Fruit fly (Drosophila melanogaster) whole organism, embryonic: ENCODE results near the gene CG32440.

Experiments used
- Abd-B ChIP-seq: fragments of 200-800 bp; sonication (Bioruptor generic); optimal IDR thresholded peaks from 2 replicates; lab custom pipeline; 2018; ENCODE audit warnings: missing biosample characterization, mild to moderate bottlenecking, missing genetic modification characterization, moderate library complexity
- Atf3 ChIP-seq: fragments of 200-800 bp; sonication (Bioruptor generic); optimal IDR thresholded peaks from 3 replicates; lab custom pipeline; 2016; ENCODE audit warnings: missing biosample characterization, missing genetic modification characterization
- CG1024 ChIP-seq: fragments of 200-800 bp; sonication (Bioruptor generic); IDR thresholded peaks from 2 replicates; pipeline ENCODE4 v1.3.6; 2022; ENCODE audit warnings: missing biosample characterization, missing genetic modification characterization
- CG12104 ChIP-seq: fragments of 200-800 bp; sonication (Bioruptor generic); optimal IDR thresholded peaks from 3 replicates; lab custom pipeline; 2016; ENCODE audit warnings: missing biosample characterization, missing genetic modification characterization
- CG12155 ChIP-seq: fragments of 200-800 bp; sonication (Bioruptor generic); optimal IDR thresholded peaks from 3 replicates; lab custom pipeline; 2016; ENCODE audit warnings: missing biosample characterization, missing genetic modification characterization
- CG12219 ChIP-seq: fragments of 200-800 bp; sonication (Bioruptor generic); optimal IDR thresholded peaks from 3 replicates; lab custom pipeline; 2018; ENCODE audit warnings: missing biosample characterization, mild to moderate bottlenecking, missing genetic modification characterization
- CG13296 ChIP-seq: fragments of 200-800 bp; sonication (Bioruptor generic); optimal IDR thresholded peaks from 3 replicates; lab custom pipeline; 2018; ENCODE audit warnings: missing biosample characterization, mild to moderate bottlenecking, missing genetic modification characterization
- CG14965 ChIP-seq: fragments of 200-800 bp; sonication (Bioruptor generic); optimal IDR thresholded peaks from 2 replicates; lab custom pipeline; 2016; ENCODE audit warnings: missing biosample characterization, missing genetic modification characterization, borderline replicate concordance
- CG2712 ChIP-seq: fragments of 200-800 bp; optimal IDR thresholded peaks from 3 replicates; lab custom pipeline; 2019; ENCODE audit warnings: missing biosample characterization, mild to moderate bottlenecking, missing genetic modification characterization, moderate library complexity
- CG30431 ChIP-seq: fragments of 200-800 bp; sonication (Bioruptor generic); optimal IDR thresholded peaks from 2 replicates; lab custom pipeline; 2017; ENCODE audit warnings: missing biosample characterization, missing genetic modification characterization
- CG32772 ChIP-seq: fragments of 200-800 bp; sonication (Bioruptor generic); IDR thresholded peaks from 2 replicates; pipeline ENCODE4 v1.3.6; 2022; ENCODE audit warnings: missing biosample characterization, missing genetic modification characterization
- CG34376 ChIP-seq: fragments of 200-800 bp; sonication (Bioruptor generic); optimal IDR thresholded peaks from 2 replicates; lab custom pipeline; 2018; ENCODE audit warnings: missing biosample characterization, mild to moderate bottlenecking, missing genetic modification characterization
- CG3838 ChIP-seq: fragments of 200-800 bp; sonication (Bioruptor generic); optimal IDR thresholded peaks from 3 replicates; lab custom pipeline; 2016; ENCODE audit warnings: missing biosample characterization, missing genetic modification characterization
- CG4282 ChIP-seq: fragments of 200-800 bp; sonication (Bioruptor generic); optimal IDR thresholded peaks from 2 replicates; lab custom pipeline; 2016; ENCODE audit warnings: missing biosample characterization, missing genetic modification characterization
- CG8359 ChIP-seq: fragments of 200-800 bp; sonication (Bioruptor generic); optimal IDR thresholded peaks from 2 replicates; lab custom pipeline; 2017; ENCODE audit warnings: missing biosample characterization, mild to moderate bottlenecking, missing genetic modification characterization, borderline replicate concordance
- CG8478 ChIP-seq: fragments of >200 bp; optimal IDR thresholded peaks from 2 replicates; lab custom pipeline; 2018
- CG9437 ChIP-seq: fragments of 200-800 bp; sonication (Bioruptor generic); optimal IDR thresholded peaks from 2 replicates; lab custom pipeline; 2018; ENCODE audit warnings: missing biosample characterization, mild to moderate bottlenecking, missing genetic modification characterization
- CkIIα-i1 ChIP-seq: fragments of 200-800 bp; sonication (Bioruptor generic); IDR thresholded peaks from 2 replicates; pipeline ENCODE4 v1.3.6; 2022; ENCODE audit warnings: missing biosample characterization, missing genetic modification characterization
- D19A ChIP-seq: fragments of 200-800 bp; optimal IDR thresholded peaks from 3 replicates; lab custom pipeline; 2019; ENCODE audit warnings: missing biosample characterization, mild to moderate bottlenecking, missing genetic modification characterization, moderate library complexity
- Dbx ChIP-seq: fragments of 200-800 bp; sonication (Bioruptor generic); IDR thresholded peaks from 3 replicates; pipeline ENCODE4 v1.3.6; 2022; ENCODE audit warnings: missing biosample characterization, missing genetic modification characterization
- Dip2 ChIP-seq: fragments of 200-800 bp; sonication (Bioruptor generic); IDR thresholded peaks from 2 replicates; pipeline ENCODE4 v1.3.6; 2022; ENCODE audit warnings: missing biosample characterization, missing genetic modification characterization
- Doc2 ChIP-seq: fragments of 200-800 bp; sonication (Bioruptor generic); IDR thresholded peaks from 2 replicates; pipeline ENCODE4 v1.3.6; 2022; ENCODE audit warnings: missing biosample characterization, missing genetic modification characterization
- Doc3 ChIP-seq: fragments of 200-800 bp; sonication (Bioruptor generic); IDR thresholded peaks from 3 replicates; pipeline ENCODE4 v1.3.6; 2022; ENCODE audit warnings: missing biosample characterization, missing genetic modification characterization; ENCODE audit not compliant: partially characterized antibody
- Dref ChIP-seq: fragments of 200-800 bp; sonication (Bioruptor generic); IDR thresholded peaks from 2 replicates; pipeline ENCODE4 v1.3.6; 2022; ENCODE audit warnings: missing biosample characterization, missing genetic modification characterization
- HLH54F ChIP-seq: fragments of 200-800 bp; sonication (Bioruptor generic); optimal IDR thresholded peaks from 3 replicates; lab custom pipeline; 2016; ENCODE audit warnings: missing biosample characterization, missing genetic modification characterization
- Max ChIP-seq: fragments of 200-800 bp; sonication (Bioruptor generic); optimal IDR thresholded peaks from 2 replicates; lab custom pipeline; 2016; ENCODE audit warnings: missing biosample characterization, mild to moderate bottlenecking, missing genetic modification characterization
- Meics ChIP-seq: fragments of 200-800 bp; sonication (Bioruptor generic); optimal IDR thresholded peaks from 2 replicates; lab custom pipeline; 2017; ENCODE audit warnings: missing biosample characterization, mild to moderate bottlenecking, missing genetic modification characterization
- NFAT ChIP-seq: fragments of 200-800 bp; sonication (Bioruptor generic); IDR thresholded peaks from 2 replicates; pipeline ENCODE4 v1.3.6; 2022; ENCODE audit warnings: missing biosample characterization, missing genetic modification characterization
- Neu2 ChIP-seq: fragments of 200-800 bp; sonication (Bioruptor generic); optimal IDR thresholded peaks from 3 replicates; lab custom pipeline; 2016; ENCODE audit warnings: missing biosample characterization, missing genetic modification characterization, borderline replicate concordance
- Optix ChIP-seq: fragments of 200-800 bp; sonication (Bioruptor generic); IDR thresholded peaks from 3 replicates; pipeline ENCODE4 v1.3.6; 2022; ENCODE audit warnings: missing biosample characterization, missing genetic modification characterization
- Sox100B ChIP-seq: fragments of 200-800 bp; sonication (Bioruptor generic); optimal IDR thresholded peaks from 3 replicates; lab custom pipeline; 2018; ENCODE audit warnings: missing biosample characterization, mild to moderate bottlenecking, missing genetic modification characterization
- Sry-β ChIP-seq: fragments of 200-800 bp; sonication (Bioruptor generic); optimal IDR thresholded peaks from 2 replicates; lab custom pipeline; 2018; ENCODE audit warnings: missing biosample characterization, mild to moderate bottlenecking, missing genetic modification characterization, moderate library complexity
- Xbp1 ChIP-seq: fragments of 200-800 bp; sonication (Bioruptor generic); optimal IDR thresholded peaks from 3 replicates; lab custom pipeline; 2016; ENCODE audit warnings: missing biosample characterization, mild to moderate bottlenecking, missing genetic modification characterization
- aop ChIP-seq: fragments of 200-800 bp; sonication (Bioruptor generic); IDR thresholded peaks from 2 replicates; pipeline ENCODE4 v1.3.6; 2022; ENCODE audit warnings: missing biosample characterization, missing genetic modification characterization
- ara ChIP-seq: fragments of 200-800 bp; sonication (Bioruptor generic); IDR thresholded peaks from 2 replicates; pipeline ENCODE4 v1.3.6; 2022; ENCODE audit warnings: missing biosample characterization, missing genetic modification characterization
- btn ChIP-seq: fragments of 200-800 bp; sonication (Bioruptor generic); optimal IDR thresholded peaks from 2 replicates; lab custom pipeline; 2016; ENCODE audit warnings: missing biosample characterization, missing genetic modification characterization
- crol ChIP-seq: fragments of 200-800 bp; sonication (Bioruptor generic); IDR thresholded peaks from 2 replicates; pipeline ENCODE4 v1.3.6; 2022; ENCODE audit warnings: missing biosample characterization, missing genetic modification characterization
- hbn ChIP-seq: fragments of 200-800 bp; sonication (Bioruptor generic); IDR thresholded peaks from 2 replicates; pipeline ENCODE4 v1.3.6; 2022; ENCODE audit warnings: missing biosample characterization, missing genetic modification characterization; ENCODE audit not compliant: partially characterized antibody
- hth ChIP-seq: fragments of >200 bp; optimal IDR thresholded peaks from 2 replicates; lab custom pipeline; 2017; ENCODE audit warnings: inconsistent platforms
- jing ChIP-seq: fragments of 200-800 bp; sonication (Bioruptor generic); optimal IDR thresholded peaks from 2 replicates; lab custom pipeline; 2018; ENCODE audit warnings: missing biosample characterization, mild to moderate bottlenecking, missing genetic modification characterization
- kah ChIP-seq: fragments of 200-800 bp; sonication (Bioruptor generic); optimal IDR thresholded peaks from 2 replicates; lab custom pipeline; 2018; ENCODE audit warnings: missing biosample characterization, mild to moderate bottlenecking, missing genetic modification characterization
- lov ChIP-seq, 2 experiments: fragments of 200-800 bp in 1 of 2; fragments of >200 bp in 1 of 2; sonication (Bioruptor generic) in 1 of 2; IDR thresholded peaks in 1 of 2; optimal IDR thresholded peaks in 1 of 2; 2 replicates in 1 of 2; 3 replicates in 1 of 2; pipeline versions ENCODE4 v1.3.6 to Lab custom; 2017 to 2022; ENCODE audit warnings: missing biosample characterization in 1 of 2, missing genetic modification characterization in 1 of 2
- nmo ChIP-seq: fragments of 200-800 bp; sonication (Bioruptor generic); optimal IDR thresholded peaks from 2 replicates; lab custom pipeline; 2018; ENCODE audit warnings: missing biosample characterization, mild to moderate bottlenecking, missing genetic modification characterization, moderate library complexity
- otp ChIP-seq: fragments of 200-800 bp; sonication (Bioruptor generic); IDR thresholded peaks from 3 replicates; pipeline ENCODE4, ENCODE4 v1.3.6; 2022; ENCODE audit warnings: missing biosample characterization, missing genetic modification characterization
- p53 ChIP-seq: fragments of 200-800 bp; sonication (Bioruptor generic); optimal IDR thresholded peaks from 2 replicates; lab custom pipeline; 2016; ENCODE audit warnings: missing biosample characterization, missing genetic modification characterization
- pfk ChIP-seq: fragments of 200-800 bp; sonication (Bioruptor generic); optimal IDR thresholded peaks from 2 replicates; lab custom pipeline; 2018; ENCODE audit warnings: missing biosample characterization, mild to moderate bottlenecking, missing genetic modification characterization, moderate library complexity
- pita ChIP-seq: fragments of 200-800 bp; sonication (Bioruptor generic); optimal IDR thresholded peaks from 2 replicates; lab custom pipeline; 2017; ENCODE audit warnings: missing biosample characterization, mild to moderate bottlenecking, missing genetic modification characterization
- sim ChIP-seq: fragments of 200-800 bp; sonication (Bioruptor generic); IDR thresholded peaks from 2 replicates; pipeline ENCODE4 v1.3.6; 2022; ENCODE audit warnings: missing biosample characterization, missing genetic modification characterization
- tin ChIP-seq: fragments of 200-800 bp; sonication (Bioruptor generic); optimal IDR thresholded peaks from 3 replicates; lab custom pipeline; 2016; ENCODE audit warnings: missing biosample characterization, missing genetic modification characterization
- toy ChIP-seq: fragments of 200-800 bp; sonication (Bioruptor generic); IDR thresholded peaks from 2 replicates; pipeline ENCODE4 v1.3.6; 2022; ENCODE audit warnings: missing biosample characterization, missing genetic modification characterization
- zen2 ChIP-seq: fragments of 200-800 bp; sonication (Bioruptor generic); IDR thresholded peaks from 3 replicates; pipeline ENCODE4 v1.3.6; 2022; ENCODE audit warnings: missing biosample characterization, missing genetic modification characterization; ENCODE audit not compliant: partially characterized antibody

The CG32440 gene

dm6 chr3L:21382158-21382610 lies 22.2 kb downstream of the CG32440 start, which contains the start of gene rgn (continued):
- no peak for TF ChIP-seq CG14965 (GFP tag; lab: Kevin White, UChicago)
- TF ChIP-seq CG30431 = peak; percentile 55
- peak; percentile 74 for TF ChIP-seq CG12155 (GFP tag; lab: Kevin White, UChicago)
- 0 out of 3 replicates have a peak, but pooled peaks have one; percentile 51 for TF ChIP-seq otp (GFP tag; lab: Robert Waterston, UW)
- no peak for TF ChIP-seq lov (optimal IDR thresholded peaks at IDR 0.05; lab: Kevin White, UChicago)
- peak; percentile 33; the same call in 1 of the 3 replicates for TF ChIP-seq lov (GFP tag; IDR thresholded peaks at IDR 0.05; lab: Robert Waterston, UW)
- TF ChIP-seq Max = peak; percentile 22
- TF ChIP-seq Xbp1 = peak; percentile 78
- TF ChIP-seq Dip2 (GFP tag; lab: Robert Waterston, UW) = no peak
- peak; percentile 92 for TF ChIP-seq Meics (GFP tag; lab: Kevin White, UChicago)
- no peak for TF ChIP-seq p53 (GFP tag; lab: Kevin White, UChicago)
- TF ChIP-seq CG12219 (GFP tag; lab: Kevin White, UChicago) = peak; percentile 37
- TF ChIP-seq hbn (GFP tag; lab: Robert Waterston, UW) = no peak
- no peak for TF ChIP-seq Neu2 (GFP tag; lab: Kevin White, UChicago)
- no peak for TF ChIP-seq CkIIα-i1 (GFP tag; lab: Robert Waterston, UW)
- peak; percentile 42 for TF ChIP-seq jing (GFP tag; lab: Kevin White, UChicago)
- no peak for TF ChIP-seq Atf3 (GFP tag; lab: Kevin White, UChicago)
- peak; percentile 68 for TF ChIP-seq CG34376
- peak; percentile 73 for TF ChIP-seq NFAT
- peak; percentile 85 for TF ChIP-seq Dbx (GFP tag; lab: Robert Waterston, UW)
- TF ChIP-seq CG32772 (GFP tag; lab: Robert Waterston, UW) = peak; percentile 67
- peak; percentile 75 for TF ChIP-seq CG9437 (GFP tag; lab: Kevin White, UChicago)
- no peak for TF ChIP-seq pfk (GFP tag; lab: Kevin White, UChicago)
- TF ChIP-seq CG4282 = no peak
- peak; percentile 76 for TF ChIP-seq CG13296 (GFP tag; lab: Kevin White, UChicago)
- TF ChIP-seq CG1024 = no peak
- TF ChIP-seq kah (GFP tag; lab: Kevin White, UChicago) = peak; percentile 38
- peak; percentile 41; the same call in 1 of the 3 replicates for TF ChIP-seq Optix (GFP tag; lab: Robert Waterston, UW)
- no peak for TF ChIP-seq Doc2
- TF ChIP-seq tin (GFP tag; lab: Kevin White, UChicago) = peak; percentile 65
- no peak for TF ChIP-seq CG8359
- TF ChIP-seq aop (GFP tag; lab: Robert Waterston, UW) = no peak
- TF ChIP-seq nmo (GFP tag; lab: Kevin White, UChicago) = peak; percentile 73
- peak; percentile 65 for TF ChIP-seq CG12104 (GFP tag; lab: Kevin White, UChicago)
- peak; percentile 69 for TF ChIP-seq Abd-B
- no peak for TF ChIP-seq hth (lab: Kevin White, UChicago)
- no peak for TF ChIP-seq Doc3
- peak; percentile 72 for TF ChIP-seq CG2712 (tag; lab: Kevin White, UChicago)
- no peak for TF ChIP-seq CG8478 (lab: Kevin White, UChicago)
- TF ChIP-seq ara = no peak
- 0 out of 2 replicates have a peak, but pooled peaks have one; percentile 31 for TF ChIP-seq toy (GFP tag; lab: Robert Waterston, UW)
- TF ChIP-seq D19A (tag; lab: Kevin White, UChicago) = peak; percentile 58
- TF ChIP-seq Sox100B (GFP tag; lab: Kevin White, UChicago) = peak; percentile 71
- TF ChIP-seq btn (GFP tag; lab: Kevin White, UChicago) = no peak
- TF ChIP-seq sim = no peak; the same call in 1 of the 2 replicates
- no peak for TF ChIP-seq pita (GFP tag; lab: Kevin White, UChicago)
- no peak for TF ChIP-seq zen2 (GFP tag; lab: Robert Waterston, UW)
- TF ChIP-seq Dref = no peak
- TF ChIP-seq Sry-β = no peak
- peak; percentile 0 for TF ChIP-seq CG3838 (GFP tag; lab: Kevin White, UChicago)
- TF ChIP-seq HLH54F (GFP tag; lab: Kevin White, UChicago) = peak; percentile 56
- no peak for TF ChIP-seq crol (GFP tag; lab: Robert Waterston, UW)
